Worm (Caenorhabditis elegans): Measurements from ENCODE around the gene K09F6.9.

DNA sequence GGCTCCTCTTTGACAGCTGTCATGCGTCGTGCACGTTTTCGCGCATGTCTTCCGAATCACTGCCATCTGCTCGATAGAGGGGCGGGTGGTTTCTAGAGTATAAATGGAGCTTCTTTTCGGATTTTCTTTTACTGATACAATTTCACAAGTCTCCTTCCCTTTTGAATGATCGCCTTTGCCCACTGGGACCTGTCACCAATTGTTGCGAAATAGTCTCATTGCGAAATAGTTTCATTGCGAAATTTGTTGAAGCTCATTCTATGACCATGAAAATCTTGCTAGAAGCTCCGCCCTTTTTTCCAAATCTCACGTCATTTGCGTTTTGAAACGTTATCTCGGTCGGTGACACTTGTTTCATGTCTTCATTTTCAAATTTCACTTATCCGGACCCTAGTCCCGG lies 6.9 kb upstream of the K09F6.9 start:
- no peak for TF ChIP-seq cog-1 (tag; optimal IDR thresholded peaks at IDR 0.05)
- TF ChIP-seq klf-2 (GFP tag; conservative IDR thresholded peaks at IDR 0.05): no peak
- no peak for TF ChIP-seq ztf-29 (GFP tag; IDR thresholded peaks at IDR 0.05)
- TF ChIP-seq flt-1 (GFP tag; IDR thresholded peaks at IDR 0.05): no peak
- no peak for TF ChIP-seq ztf-23 (GFP tag; IDR thresholded peaks at IDR 0.05)
- TF ChIP-seq ref-1 (GFP tag; conservative IDR thresholded peaks at IDR 0.05): no peak

Data from whole organism, midembryonic.